Worm (Caenorhabditis elegans): Measurements from ENCODE around the gene moc-3.
"Not testable (repeated sequence)": the region's sequence is repeated elsewhere in the genome, so short reads cannot be mapped to it uniquely, and the experiment has no call there.

Gene moc-3

ce11 chrIV:8118790-8119189 lies 11.6 kb upstream of the moc-3 start, which contains the start of gene F42G8.8:
TSS of gene F42G8.8 (plus strand) at chrIV:8119090.
- TF ChIP-seq eor-1 (tag; optimal IDR thresholded peaks at IDR 0.05): no peak
- no peak for TF ChIP-seq fkh-10 (GFP tag; optimal IDR thresholded peaks at IDR 0.05)
- no peak for TF ChIP-seq nhr-237 (tag; optimal IDR thresholded peaks at IDR 0.05)
- TF ChIP-seq nfya-1 (tag; optimal IDR thresholded peaks at IDR 0.05; ENCODE audit: insufficient read depth): no peak
- TF ChIP-seq skn-1 (tag; optimal IDR thresholded peaks at IDR 0.05): no peak
- no peak for TF ChIP-seq elt-2 (tag; optimal IDR thresholded peaks at IDR 0.05)
- TF ChIP-seq snpc-4 (tag; optimal IDR thresholded peaks at IDR 0.05): no peak
- TF ChIP-seq ceh-16 (tag; optimal IDR thresholded peaks at IDR 0.05): no peak
- no peak for TF ChIP-seq pha-4 (tag; optimal IDR thresholded peaks at IDR 0.05)
- TF ChIP-seq sea-2 (GFP tag; optimal IDR thresholded peaks at IDR 0.05): no peak

- not testable (repeated sequence) for TF ChIP-seq fos-1, nhr-23, ztf-11 (tag; optimal IDR thresholded peaks at IDR 0.05)
These were observed 8.0 kb upstream of the moc-3 start, which contains the start of gene erp-44.3 for ce11 chrIV:8122349-8122748. TSS of gene erp-44.3 (plus strand) at chrIV:8122649.

ce11 chrIV:8126902-8127301 lies 3.5 kb upstream of the moc-3 start, which contains the start of gene ceph-41:
TSS of gene ceph-41 (plus strand) at chrIV:8127202.
- TF ChIP-seq sea-2 (GFP tag; optimal IDR thresholded peaks at IDR 0.05) (no peak), elt-3 (tag; optimal IDR thresholded peaks at IDR 0.05) (no peak), nfya-1 (tag; optimal IDR thresholded peaks at IDR 0.05; ENCODE audit: insufficient read depth) (no peak), pqm-1 (tag; optimal IDR thresholded peaks at IDR 0.05) (no peak), elt-2 (tag; optimal IDR thresholded peaks at IDR 0.05) (no peak), unc-39 (tag; optimal IDR thresholded peaks at IDR 0.05) (no peak), R02D3.7 (tag; optimal IDR thresholded peaks at IDR 0.05) (no peak), ZK546.5 (tag; optimal IDR thresholded peaks at IDR 0.05) (no peak), eor-1 (tag; optimal IDR thresholded peaks at IDR 0.05) (no peak), fkh-2 (tag; optimal IDR thresholded peaks at IDR 0.05) (no peak)

- TF ChIP-seq nhr-43 (tag; optimal IDR thresholded peaks at IDR 0.05; ENCODE audit: poor library complexity, severe bottlenecking) (no peak), sea-2 (GFP tag; optimal IDR thresholded peaks at IDR 0.05) (no peak), nhr-28 (tag; optimal IDR thresholded peaks at IDR 0.05) (no peak), unc-62 (GFP tag; optimal IDR thresholded peaks at IDR 0.05) (no peak), lin-39 (tag; optimal IDR thresholded peaks at IDR 0.05) (no peak)
These were observed 2.9 kb upstream of the moc-3 start for ce11 chrIV:8127430-8127829.

- TF ChIP-seq jun-1 (tag; optimal IDR thresholded peaks at IDR 0.05) (peak; percentile 21), lin-15B (tag; optimal IDR thresholded peaks at IDR 0.05) (no peak), ceh-16 (tag; optimal IDR thresholded peaks at IDR 0.05) (no peak), elt-1 (tag; optimal IDR thresholded peaks at IDR 0.05) (no peak), nhr-11 (tag; optimal IDR thresholded peaks at IDR 0.05) (no peak), lin-39 (tag; optimal IDR thresholded peaks at IDR 0.05) (no peak), daf-12 (tag; optimal IDR thresholded peaks at IDR 0.05) (no peak), ZK546.5 (tag; optimal IDR thresholded peaks at IDR 0.05) (no peak), fkh-2 (tag; optimal IDR thresholded peaks at IDR 0.05) (no peak), sea-2 (GFP tag; optimal IDR thresholded peaks at IDR 0.05) (no peak), egl-5 (tag; optimal IDR thresholded peaks at IDR 0.05) (no peak), nhr-28 (tag; optimal IDR thresholded peaks at IDR 0.05) (no peak), nhr-76 (tag; optimal IDR thresholded peaks at IDR 0.05) (no peak), skn-1 (tag; optimal IDR thresholded peaks at IDR 0.05) (no peak), ceh-28 (tag; optimal IDR thresholded peaks at IDR 0.05) (peak; percentile 59), nhr-237 (tag; optimal IDR thresholded peaks at IDR 0.05) (no peak), ceh-82 (tag; optimal IDR thresholded peaks at IDR 0.05) (no peak), mml-1 (tag; optimal IDR thresholded peaks at IDR 0.05) (no peak), nhr-12 (tag; optimal IDR thresholded peaks at IDR 0.05) (no peak), zag-1 (tag; optimal IDR thresholded peaks at IDR 0.05) (no peak), elt-2 (tag; optimal IDR thresholded peaks at IDR 0.05) (peak; percentile 73), lsy-12 (tag; optimal IDR thresholded peaks at IDR 0.05) (no peak), nhr-67 (tag; optimal IDR thresholded peaks at IDR 0.05) (no peak), hmg-11 (tag; optimal IDR thresholded peaks at IDR 0.05) (no peak), fos-1 (tag; optimal IDR thresholded peaks at IDR 0.05) (no peak), nhr-25 (tag; optimal IDR thresholded peaks at IDR 0.05) (no peak), nhr-77 (tag; optimal IDR thresholded peaks at IDR 0.05) (no peak), ztf-11 (tag; optimal IDR thresholded peaks at IDR 0.05) (no peak), nhr-23 (tag; optimal IDR thresholded peaks at IDR 0.05) (peak; percentile 36), egl-27 (tag; optimal IDR thresholded peaks at IDR 0.05) (peak; percentile 55), unc-39 (tag; optimal IDR thresholded peaks at IDR 0.05) (no peak), ceh-9 (tag; optimal IDR thresholded peaks at IDR 0.05) (no peak), ztf-4 (tag; optimal IDR thresholded peaks at IDR 0.05) (no peak), nhr-43 (tag; optimal IDR thresholded peaks at IDR 0.05; ENCODE audit: poor library complexity, severe bottlenecking) (peak; percentile 47), fkh-10 (GFP tag; optimal IDR thresholded peaks at IDR 0.05) (no peak), aly-2 (tag; optimal IDR thresholded peaks at IDR 0.05) (no peak)
These were observed 3.2 kb downstream of the moc-3 start, which contains the start of gene sph-1 for ce11 chrIV:8133536-8133935. TSS of gene sph-1 (minus strand) at chrIV:8133558.
